Worm (Caenorhabditis elegans) whole organism, midembryonic: ENCODE results near the gene F40A3.7.

Experiments used
- T22C8.4 ChIP-seq: fragments of 200-800 bp; sonication (Bioruptor generic); IDR thresholded peaks from 2 replicates; pipeline ENCODE4 v1.3.6; 2022; ENCODE audit warnings: missing genetic modification characterization, missing compliant biosample characterization
- cog-1 ChIP-seq: sonication (generic microtip); optimal IDR thresholded peaks from 2 replicates; lab custom pipeline; 2016; ENCODE audit warnings: missing genetic modification characterization, missing compliant biosample characterization
- flt-1 ChIP-seq: fragments of 200-800 bp; sonication (Bioruptor generic); IDR thresholded peaks from 2 replicates; pipeline ENCODE4 v1.3.6; 2022; ENCODE audit warnings: missing genetic modification characterization, missing compliant biosample characterization
- klf-2 ChIP-seq: fragments of 200-800 bp; sonication (Bioruptor generic); conservative IDR thresholded peaks from 2 replicates; pipeline ENCODE4 v1.3.6; 2022; ENCODE audit warnings: missing genetic modification reagents, missing genetic modification characterization, missing compliant biosample characterization
- med-1 ChIP-seq: sonication (generic microtip); optimal IDR thresholded peaks from 2 replicates; lab custom pipeline; 2017; ENCODE audit warnings: missing genetic modification characterization, mild to moderate bottlenecking, missing compliant biosample characterization, antibody characterized with exemption, missing genetic modification reagents; ENCODE audit not compliant: insufficient read depth
- ref-1 ChIP-seq: fragments of 200-800 bp; sonication (Bioruptor generic); conservative IDR thresholded peaks from 2 replicates; pipeline ENCODE4 v1.3.6; 2022; ENCODE audit warnings: missing genetic modification reagents, missing genetic modification characterization, missing compliant biosample characterization
- tab-1 ChIP-seq: fragments of 200-800 bp; sonication (Bioruptor generic); IDR thresholded peaks from 2 replicates; pipeline ENCODE4 v1.3.6; 2022; ENCODE audit warnings: missing genetic modification characterization, missing compliant biosample characterization
- ztf-23 ChIP-seq: fragments of 200-800 bp; sonication (Bioruptor generic); IDR thresholded peaks from 2 replicates; pipeline ENCODE4 v1.3.6; 2022; ENCODE audit warnings: missing genetic modification reagents, missing genetic modification characterization, missing compliant biosample characterization
- ztf-29 ChIP-seq: fragments of 200-800 bp; sonication (Bioruptor generic); IDR thresholded peaks from 2 replicates; pipeline ENCODE4 v1.3.6; 2022; ENCODE audit warnings: missing genetic modification reagents, missing genetic modification characterization, missing compliant biosample characterization

Gene F40A3.7

ce11 chrV:7870707-7871106 is 29.0 kb downstream of the F40A3.7 start, which contains the start of gene nipi-4:
Gene nipi-4 (minus strand): TSS chrV:7870807.
- no peak for TF ChIP-seq ztf-29 (GFP tag; lab: Robert Waterston, UW)
- no peak for TF ChIP-seq flt-1 (GFP tag; lab: Robert Waterston, UW)
- TF ChIP-seq cog-1 (tag; lab: Kevin White, UChicago), result no peak
- no peak for TF ChIP-seq tab-1
- TF ChIP-seq med-1 (GFP tag; lab: Kevin White, UChicago), result no peak
- no peak for TF ChIP-seq ztf-23
- no peak for TF ChIP-seq klf-2 (GFP tag; lab: Robert Waterston, UW)
- no peak for TF ChIP-seq T22C8.4 (GFP tag; lab: Robert Waterston, UW)
- TF ChIP-seq ref-1, result no peak

- TF ChIP-seq T22C8.4 (GFP tag; lab: Robert Waterston, UW), result no peak
- TF ChIP-seq tab-1, result no peak
- no peak for TF ChIP-seq flt-1 (GFP tag; lab: Robert Waterston, UW)
- no peak for TF ChIP-seq ztf-23
- no peak for TF ChIP-seq med-1 (GFP tag; lab: Kevin White, UChicago)
These were observed 35.0 kb downstream of the F40A3.7 start, which contains the start of gene C37C3.11 for ce11 chrV:7864663-7865062. Gene C37C3.11 (minus strand): TSS chrV:7864763.

ce11 chrV:7863020-7863523 is 36.6 kb downstream of the F40A3.7 start, which contains the start of gene C37C3.10:
Gene C37C3.10 (minus strand): TSS chrV:7863070.
- TF ChIP-seq ztf-23 (no peak), tab-1 (no peak), flt-1 (GFP tag; lab: Robert Waterston, UW) (no peak), ref-1 (no peak), cog-1 (tag; lab: Kevin White, UChicago) (no peak)

- no peak for TF ChIP-seq flt-1 (GFP tag; lab: Robert Waterston, UW)
- TF ChIP-seq ref-1, result no peak
These were observed 37.9 kb downstream of the F40A3.7 start, which contains the start of gene C37C3.17 for ce11 chrV:7861792-7862191. Gene C37C3.17 (minus strand): TSS chrV:7861892.

ce11 chrV:7857931-7858330 is 41.7 kb downstream of the F40A3.7 start, which contains the start of gene C37C3.1:
Gene C37C3.1 (plus strand): TSS chrV:7857963.
- TF ChIP-seq klf-2 (GFP tag; lab: Robert Waterston, UW) (no peak), ztf-23 (no peak), flt-1 (GFP tag; lab: Robert Waterston, UW) (no peak), ztf-29 (GFP tag; lab: Robert Waterston, UW) (no peak), cog-1 (tag; lab: Kevin White, UChicago) (no peak)

ce11 chrV:7856641-7857040 is 43.0 kb downstream of the F40A3.7 start:
- TF ChIP-seq cog-1 (tag; lab: Kevin White, UChicago) (no peak), T22C8.4 (GFP tag; lab: Robert Waterston, UW) (no peak), ztf-23 (no peak), ztf-29 (GFP tag; lab: Robert Waterston, UW) (no peak), klf-2 (GFP tag; lab: Robert Waterston, UW) (no peak), med-1 (GFP tag; lab: Kevin White, UChicago) (no peak), flt-1 (GFP tag; lab: Robert Waterston, UW) (no peak), ref-1 (no peak)

- no peak for TF ChIP-seq tab-1
- no peak for TF ChIP-seq T22C8.4 (GFP tag; lab: Robert Waterston, UW)
- no peak for TF ChIP-seq ztf-23
- TF ChIP-seq ref-1, result no peak
- TF ChIP-seq klf-2 (GFP tag; lab: Robert Waterston, UW), result no peak
- no peak for TF ChIP-seq ztf-29 (GFP tag; lab: Robert Waterston, UW)
- no peak for TF ChIP-seq cog-1 (tag; lab: Kevin White, UChicago)
- TF ChIP-seq flt-1 (GFP tag; lab: Robert Waterston, UW), result no peak
- TF ChIP-seq med-1 (GFP tag; lab: Kevin White, UChicago), result no peak
These were observed 44.2 kb downstream of the F40A3.7 start, which contains the start of gene C37C3.2 for ce11 chrV:7855382-7855994. Gene C37C3.2 (plus strand): TSS chrV:7855944.

- TF ChIP-seq cog-1 (tag; lab: Kevin White, UChicago) (peak; percentile 30), ref-1 (no peak), T22C8.4 (GFP tag; lab: Robert Waterston, UW) (no peak), ztf-29 (GFP tag; lab: Robert Waterston, UW) (no peak), flt-1 (GFP tag; lab: Robert Waterston, UW) (0 out of 2 replicates have a peak, but pooled peaks have one; percentile 49), tab-1 (0 out of 2 replicates have a peak, but pooled peaks have one; percentile 42)
These were observed 45.1 kb downstream of the F40A3.7 start, which contains the start of the genes C37C3.9 and C37C3.18 for ce11 chrV:7854603-7855002. Gene C37C3.9 (minus strand): TSS chrV:7854700. Gene C37C3.18 (plus strand): TSS chrV:7854993.

- TF ChIP-seq klf-2 (GFP tag; lab: Robert Waterston, UW) (no peak), med-1 (GFP tag; lab: Kevin White, UChicago) (no peak), ztf-29 (GFP tag; lab: Robert Waterston, UW) (no peak), T22C8.4 (GFP tag; lab: Robert Waterston, UW) (no peak), ztf-23 (no peak), tab-1 (no peak)
These were observed 45.8 kb downstream of the F40A3.7 start for ce11 chrV:7853900-7854299.

ce11 chrV:7852078-7852477 is 47.6 kb downstream of the F40A3.7 start:
- TF ChIP-seq T22C8.4 (GFP tag; lab: Robert Waterston, UW) (no peak), tab-1 (no peak), ztf-29 (GFP tag; lab: Robert Waterston, UW) (no peak), klf-2 (GFP tag; lab: Robert Waterston, UW) (no peak)
